Fruit fly (Drosophila melanogaster) whole organism, embryonic: ENCODE results near the gene Fnta.

Source experiments
- Asciz ChIP-seq: fragments of 200-800 bp; sonication (Bioruptor generic); optimal IDR thresholded peaks from 2 replicates; lab custom pipeline; 2017; ENCODE audit warnings: missing biosample characterization, mild to moderate bottlenecking, missing genetic modification characterization, missing genetic modification reagents
- Atf-2 ChIP-seq: fragments of 200-800 bp; sonication (Bioruptor generic); optimal IDR thresholded peaks from 2 replicates; lab custom pipeline; 2016; ENCODE audit warnings: missing biosample characterization, missing genetic modification characterization
- Atf6 ChIP-seq: fragments of 200-800 bp; sonication (Bioruptor generic); IDR thresholded peaks from 2 replicates; pipeline ENCODE4 v1.3.6; 2022; ENCODE audit warnings: missing biosample characterization, missing genetic modification characterization
- Awh ChIP-seq: fragments of 200-800 bp; sonication (Bioruptor generic); IDR thresholded peaks from 2 replicates; pipeline ENCODE4, ENCODE4 v1.3.6; 2022; ENCODE audit warnings: missing biosample characterization, missing genetic modification characterization
- CG12236 ChIP-seq: fragments of 200-800 bp; sonication (Bioruptor generic); optimal IDR thresholded peaks from 2 replicates; lab custom pipeline; 2016; ENCODE audit warnings: missing biosample characterization, missing genetic modification characterization
- CG12942 ChIP-seq: fragments of 200-800 bp; sonication (Bioruptor generic); optimal IDR thresholded peaks from 3 replicates; lab custom pipeline; 2016; ENCODE audit warnings: missing biosample characterization, missing genetic modification characterization
- CG13287 ChIP-seq: fragments of 200-800 bp; sonication (Bioruptor generic); IDR thresholded peaks from 2 replicates; pipeline ENCODE4 v1.3.6; 2022; ENCODE audit warnings: missing biosample characterization, missing genetic modification characterization; ENCODE audit not compliant: partially characterized antibody
- CG13424 ChIP-seq: fragments of 200-800 bp; sonication (Bioruptor generic); optimal IDR thresholded peaks from 2 replicates; lab custom pipeline; 2019; ENCODE audit warnings: missing biosample characterization, mild to moderate bottlenecking, missing genetic modification characterization, moderate library complexity
- CG13775 ChIP-seq: fragments of 200-800 bp; sonication (Bioruptor generic); optimal IDR thresholded peaks from 3 replicates; lab custom pipeline; 2017; ENCODE audit warnings: missing biosample characterization, mild to moderate bottlenecking, missing genetic modification characterization
- CG15073 ChIP-seq: fragments of 200-800 bp; sonication (Bioruptor generic); optimal IDR thresholded peaks from 2 replicates; lab custom pipeline; 2016; ENCODE audit warnings: missing biosample characterization, missing genetic modification characterization
- CG15601 ChIP-seq: fragments of 200-800 bp; sonication (Bioruptor generic); optimal IDR thresholded peaks from 3 replicates; lab custom pipeline; 2019; ENCODE audit warnings: missing biosample characterization, mild to moderate bottlenecking, missing genetic modification characterization, moderate library complexity
- CG17829 ChIP-seq: fragments of 200-800 bp; optimal IDR thresholded peaks from 2 replicates; lab custom pipeline; 2019; ENCODE audit warnings: missing biosample characterization, mild to moderate bottlenecking, missing genetic modification characterization, moderate library complexity
- CG2120 ChIP-seq: fragments of 200-800 bp; sonication (Bioruptor generic); optimal IDR thresholded peaks from 3 replicates; lab custom pipeline; 2016; ENCODE audit warnings: missing biosample characterization, missing genetic modification characterization
- CG2889 ChIP-seq: fragments of 200-800 bp; sonication (Bioruptor generic); IDR thresholded peaks from 3 replicates; pipeline ENCODE4 v1.3.6; 2022; ENCODE audit warnings: missing biosample characterization, missing genetic modification characterization
- CG33557 ChIP-seq: fragments of 200-800 bp; sonication (Bioruptor generic); optimal IDR thresholded peaks from 2 replicates; lab custom pipeline; 2019; ENCODE audit warnings: missing biosample characterization, mild to moderate bottlenecking, missing genetic modification characterization, moderate library complexity
- CG34224 ChIP-seq: fragments of 200-800 bp; sonication (Bioruptor generic); IDR thresholded peaks from 3 replicates; pipeline ENCODE4 v1.3.6; 2022; ENCODE audit warnings: missing biosample characterization, missing genetic modification characterization; ENCODE audit not compliant: partially characterized antibody
- CG42726 ChIP-seq: fragments of 200-800 bp; sonication (Bioruptor generic); IDR thresholded peaks from 2 replicates; pipeline ENCODE4 v1.3.6; 2022; ENCODE audit warnings: missing biosample characterization, missing genetic modification characterization; ENCODE audit not compliant: partially characterized antibody
- CG4328 ChIP-seq: fragments of 200-800 bp; sonication (Bioruptor generic); optimal IDR thresholded peaks from 3 replicates; lab custom pipeline; 2017; ENCODE audit warnings: missing biosample characterization, missing genetic modification reagents, missing genetic modification characterization
- CG4617 ChIP-seq: fragments of 200-800 bp; sonication (Bioruptor generic); optimal IDR thresholded peaks from 3 replicates; lab custom pipeline; 2016; ENCODE audit warnings: missing biosample characterization, missing genetic modification characterization, borderline replicate concordance
- CG6654 ChIP-seq: fragments of 200-800 bp; sonication (Bioruptor generic); optimal IDR thresholded peaks from 2 replicates; lab custom pipeline; 2017; ENCODE audit warnings: missing biosample characterization, mild to moderate bottlenecking, missing genetic modification characterization
- CG8944 ChIP-seq: fragments of 200-800 bp; sonication (Bioruptor generic); optimal IDR thresholded peaks from 3 replicates; lab custom pipeline; 2016; ENCODE audit warnings: missing biosample characterization, missing genetic modification characterization
- CG9609 ChIP-seq: fragments of 200-800 bp; sonication (Bioruptor generic); optimal IDR thresholded peaks from 3 replicates; lab custom pipeline; 2016; ENCODE audit warnings: missing biosample characterization, missing genetic modification characterization
- CoRest ChIP-seq: fragments of 200-800 bp; sonication (Bioruptor generic); optimal IDR thresholded peaks from 3 replicates; lab custom pipeline; 2018; ENCODE audit warnings: missing biosample characterization, mild to moderate bottlenecking, missing genetic modification characterization, moderate library complexity
- Dbx ChIP-seq: fragments of 200-800 bp; sonication (Bioruptor generic); IDR thresholded peaks from 3 replicates; pipeline ENCODE4 v1.3.6; 2022; ENCODE audit warnings: missing biosample characterization, missing genetic modification characterization
- Dref ChIP-seq: fragments of 200-800 bp; sonication (Bioruptor generic); IDR thresholded peaks from 2 replicates; pipeline ENCODE4 v1.3.6; 2022; ENCODE audit warnings: missing biosample characterization, missing genetic modification characterization
- Hey ChIP-seq: fragments of 200-800 bp; sonication (Bioruptor generic); optimal IDR thresholded peaks from 3 replicates; lab custom pipeline; 2018; ENCODE audit warnings: missing biosample characterization, mild to moderate bottlenecking, missing genetic modification characterization
- Meics ChIP-seq: fragments of 200-800 bp; sonication (Bioruptor generic); optimal IDR thresholded peaks from 2 replicates; lab custom pipeline; 2017; ENCODE audit warnings: missing biosample characterization, mild to moderate bottlenecking, missing genetic modification characterization
- Mrtf ChIP-seq: fragments of 200-800 bp; sonication (Bioruptor generic); IDR thresholded peaks from 3 replicates; pipeline ENCODE4 v1.3.6; 2022; ENCODE audit warnings: missing biosample characterization, missing genetic modification characterization
- amos ChIP-seq: fragments of 200-800 bp; sonication (Bioruptor generic); IDR thresholded peaks from 2 replicates; pipeline ENCODE4 v1.3.6; 2022; ENCODE audit warnings: missing biosample characterization, missing genetic modification characterization; ENCODE audit not compliant: partially characterized antibody
- bab2 ChIP-seq: fragments of 200-800 bp; sonication (Bioruptor generic); optimal IDR thresholded peaks from 2 replicates; lab custom pipeline; 2016; ENCODE audit warnings: missing biosample characterization, missing genetic modification characterization
- bowl ChIP-seq: fragments of 200-800 bp; sonication (Bioruptor generic); IDR thresholded peaks from 2 replicates; pipeline ENCODE4 v1.3.6; 2022; ENCODE audit warnings: missing biosample characterization, missing genetic modification characterization
- bsh ChIP-seq, 2 experiments: fragments of 200-800 bp; sonication (Bioruptor generic); optimal IDR thresholded peaks; 2 replicates each; lab custom pipeline; 2017 to 2018; ENCODE audit warnings: mild to moderate bottlenecking in 2 of 2, missing biosample characterization in 2 of 2, missing genetic modification characterization in 2 of 2, moderate library complexity in 1 of 2
- chinmo ChIP-seq: fragments of 200-800 bp; sonication (Bioruptor generic); IDR thresholded peaks from 4 replicates; pipeline ENCODE4 v1.3.6; 2022; ENCODE audit warnings: missing biosample characterization, missing genetic modification characterization; ENCODE audit not compliant: partially characterized antibody
- fd3F ChIP-seq: fragments of 200-800 bp; sonication (Bioruptor generic); optimal IDR thresholded peaks from 2 replicates; lab custom pipeline; 2018; ENCODE audit warnings: missing biosample characterization, mild to moderate bottlenecking, missing genetic modification characterization, moderate library complexity
- ftz-f1 ChIP-seq: fragments of 200-800 bp; sonication (Bioruptor generic); optimal IDR thresholded peaks from 2 replicates; lab custom pipeline; 2016; ENCODE audit warnings: missing biosample characterization, missing genetic modification characterization
- grau ChIP-seq: fragments of 200-800 bp; optimal IDR thresholded peaks from 3 replicates; lab custom pipeline; 2019; ENCODE audit warnings: missing biosample characterization, mild to moderate bottlenecking, missing genetic modification characterization, moderate library complexity
- h ChIP-seq: fragments of >200 bp; optimal IDR thresholded peaks from 2 replicates; lab custom pipeline; 2017
- mld ChIP-seq: fragments of 200-800 bp; sonication (Bioruptor generic); IDR thresholded peaks from 3 replicates; pipeline ENCODE4 v1.3.6; 2022; ENCODE audit warnings: missing biosample characterization, missing genetic modification characterization; ENCODE audit not compliant: partially characterized antibody
- nau ChIP-seq: fragments of 200-800 bp; sonication (Bioruptor generic); optimal IDR thresholded peaks from 3 replicates; lab custom pipeline; 2017; ENCODE audit warnings: missing biosample characterization, mild to moderate bottlenecking, missing genetic modification characterization, missing genetic modification reagents
- nerfin-2 ChIP-seq: fragments of 200-800 bp; sonication (Bioruptor generic); IDR thresholded peaks from 2 replicates; pipeline ENCODE4 v1.3.6; 2022; ENCODE audit warnings: missing biosample characterization, missing genetic modification characterization; ENCODE audit not compliant: partially characterized antibody
- nom ChIP-seq: fragments of 200-800 bp; sonication (Bioruptor generic); optimal IDR thresholded peaks from 2 replicates; lab custom pipeline; 2017; ENCODE audit warnings: missing biosample characterization, missing genetic modification characterization, mild to moderate bottlenecking, moderate library complexity, missing genetic modification reagents
- oc ChIP-seq: fragments of 200-800 bp; sonication (Bioruptor generic); optimal IDR thresholded peaks from 2 replicates; lab custom pipeline; 2018; ENCODE audit warnings: missing biosample characterization, mild to moderate bottlenecking, missing genetic modification characterization, moderate library complexity
- pnt ChIP-seq: fragments of 200-800 bp; sonication (Bioruptor generic); optimal IDR thresholded peaks from 3 replicates; lab custom pipeline; 2016; ENCODE audit warnings: missing biosample characterization, missing genetic modification characterization
- slou ChIP-seq: fragments of 200-800 bp; sonication (Bioruptor generic); optimal IDR thresholded peaks from 3 replicates; lab custom pipeline; 2016; ENCODE audit warnings: missing biosample characterization, missing genetic modification characterization
- tna ChIP-seq: fragments of 200-800 bp; sonication (Bioruptor generic); IDR thresholded peaks from 2 replicates; pipeline ENCODE4 v1.3.6; 2022; ENCODE audit warnings: missing biosample characterization, missing genetic modification characterization; ENCODE audit not compliant: partially characterized antibody
- trh ChIP-seq: fragments of 200-800 bp; sonication (Bioruptor generic); optimal IDR thresholded peaks from 2 replicates; lab custom pipeline; 2016; ENCODE audit warnings: missing biosample characterization, missing genetic modification characterization
- ttk ChIP-seq: fragments of 200-800 bp; sonication (Bioruptor generic); IDR thresholded peaks from 2 replicates; pipeline ENCODE4 v2.1.2; 2022; ENCODE audit warnings: missing biosample characterization, missing genetic modification characterization
- z ChIP-seq: fragments of 200-800 bp; sonication (Bioruptor generic); IDR thresholded peaks from 3 replicates; pipeline ENCODE4 v1.3.6; 2022; ENCODE audit warnings: missing biosample characterization, missing genetic modification characterization
- zfh2 ChIP-seq: fragments of 200-800 bp; sonication (Bioruptor generic); optimal IDR thresholded peaks from 2 replicates; lab custom pipeline; 2016; ENCODE audit warnings: missing biosample characterization, missing genetic modification characterization

Fnta gene

DNA sequence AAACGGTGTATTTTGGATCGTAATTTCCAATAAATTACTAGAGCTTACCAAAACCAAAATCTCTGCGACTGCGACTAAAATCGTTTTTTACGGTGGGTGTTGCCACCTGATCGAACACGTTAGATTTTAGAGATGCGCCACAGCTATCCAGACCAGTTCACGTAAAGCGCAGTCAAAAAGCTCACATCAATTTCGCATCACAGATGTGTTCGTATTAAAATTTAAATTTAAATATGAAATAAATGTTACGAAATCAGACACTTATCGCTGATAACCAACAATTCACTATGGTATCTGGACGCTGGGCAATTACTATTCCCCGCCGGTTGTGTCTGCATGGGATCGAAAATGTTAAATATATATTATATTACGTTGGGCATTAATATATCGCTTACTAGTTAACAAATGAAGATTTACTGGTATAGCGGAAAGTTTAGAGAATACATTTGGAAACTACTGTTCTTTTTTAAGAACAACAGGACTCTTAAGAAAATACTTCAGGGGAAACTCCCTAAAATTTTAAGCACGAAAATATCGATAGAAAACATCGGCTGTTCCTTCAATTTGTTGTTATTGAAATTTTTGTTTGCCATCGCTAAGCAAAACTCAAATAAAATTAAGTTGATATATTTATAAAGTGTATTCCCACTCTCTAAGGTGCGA is 16.8 kb upstream of the Fnta start, which contains the start of the genes mxt and CG11927 (continued):
- TF ChIP-seq CG2120 (GFP tag; lab: Kevin White, UChicago) (peak; percentile 73), bsh (GFP tag; optimal IDR thresholded peaks at IDR 0.05; lab: Kevin White, UChicago) (peak in 1 of 2 experiments; percentile 1), Dref (GFP tag; lab: Robert Waterston, UW) (peak; percentile 73), nom (GFP tag; lab: Kevin White, UChicago) (no peak), Dbx (GFP tag; lab: Robert Waterston, UW) (no peak), CG2889 (GFP tag; lab: Robert Waterston, UW) (no peak), Awh (GFP tag; lab: Robert Waterston, UW) (no peak), bowl (GFP tag; lab: Robert Waterston, UW) (no peak), fd3F (GFP tag; lab: Kevin White, UChicago) (peak; percentile 23), CG13775 (peak; percentile 59), CG4617 (peak; percentile 43), CG12236 (GFP tag; lab: Kevin White, UChicago) (no peak), CG12942 (GFP tag; lab: Kevin White, UChicago) (peak; percentile 7), z (GFP tag; lab: Robert Waterston, UW) (no peak), bab2 (peak; percentile 38), Atf6 (GFP tag; lab: Robert Waterston, UW) (no peak), oc (tag; lab: Kevin White, UChicago) (no peak), slou (GFP tag; lab: Kevin White, UChicago) (no peak), ttk (GFP tag; lab: Robert Waterston, UW) (no peak), CG13287 (GFP tag; lab: Robert Waterston, UW) (peak; percentile 90), mld (GFP tag; lab: Robert Waterston, UW) (peak; percentile 88; the same call in 2 of the 3 replicates), grau (tag; lab: Kevin White, UChicago) (peak; percentile 47), amos (GFP tag; lab: Robert Waterston, UW) (peak; percentile 89), pnt (peak; percentile 56), Asciz (GFP tag; lab: Kevin White, UChicago) (no peak), CG9609 (peak; percentile 23), trh (no peak), Mrtf (GFP tag; lab: Robert Waterston, UW) (peak; percentile 27; the same call in 1 of the 3 replicates), CG6654 (GFP tag; lab: Kevin White, UChicago) (no peak), CG15601 (peak; percentile 10), h (lab: Kevin White, UChicago) (no peak), CG34224 (GFP tag; lab: Robert Waterston, UW) (peak; percentile 85), CG17829 (peak; percentile 17), ftz-f1 (no peak), CG8944 (GFP tag; lab: Kevin White, UChicago) (peak; percentile 8), Atf-2 (GFP tag; lab: Kevin White, UChicago) (no peak), CoRest (tag; lab: Kevin White, UChicago) (peak; percentile 82), CG15073 (GFP tag; lab: Kevin White, UChicago) (no peak), CG33557 (GFP tag; lab: Kevin White, UChicago) (no peak), tna (GFP tag; lab: Robert Waterston, UW) (peak; percentile 77), CG13424 (tag; lab: Kevin White, UChicago) (peak; percentile 48), nau (GFP tag; lab: Kevin White, UChicago) (no peak), zfh2 (GFP tag; lab: Kevin White, UChicago) (peak; percentile 65), chinmo (GFP tag; lab: Robert Waterston, UW) (0 out of 4 replicates have a peak, but pooled peaks have one; percentile 63), nerfin-2 (GFP tag; lab: Robert Waterston, UW) (peak; percentile 71), CG42726 (GFP tag; lab: Robert Waterston, UW) (peak; percentile 85; the same call in 1 of the 2 replicates), Meics (GFP tag; lab: Kevin White, UChicago) (peak; percentile 40), CG4328 (GFP tag; lab: Kevin White, UChicago) (peak; percentile 8), Hey (tag; lab: Kevin White, UChicago) (no peak)
